Worm (Caenorhabditis elegans) whole organism, late embryonic: ENCODE data around the gene myo-2.

ENCODE experiments used
- C38D4.7 ChIP-seq: fragments of 200-800 bp; sonication (Bioruptor generic); optimal IDR thresholded peaks from 2 replicates; lab custom pipeline; 2018; ENCODE audit warnings: mild to moderate bottlenecking, missing genetic modification characterization, moderate library complexity, missing compliant biosample characterization
- F13H6.1 ChIP-seq: sonication (generic microtip); optimal IDR thresholded peaks from 2 replicates; lab custom pipeline; 2016; ENCODE audit warnings: missing genetic modification characterization, missing compliant biosample characterization
- K09A11.1 ChIP-seq: sonication (generic microtip); optimal IDR thresholded peaks from 2 replicates; lab custom pipeline; 2017; ENCODE audit warnings: antibody characterized with exemption, mild to moderate bottlenecking, missing genetic modification characterization, missing compliant biosample characterization; ENCODE audit not compliant: insufficient read depth
- T23F11.4 ChIP-seq: fragments of 200-800 bp; sonication (Bioruptor generic); optimal IDR thresholded peaks from 2 replicates; lab custom pipeline; 2018; ENCODE audit warnings: mild to moderate bottlenecking, missing genetic modification characterization, missing compliant biosample characterization
- ahr-1 ChIP-seq: sonication (generic microtip); optimal IDR thresholded peaks from 2 replicates; lab custom pipeline; 2016; ENCODE audit warnings: missing genetic modification characterization, missing compliant biosample characterization
- ama-1 ChIP-seq: fragments of 150-350 bp; optimal IDR thresholded peaks from 2 replicates; lab custom pipeline; 2014
- ceh-14 ChIP-seq: sonication (generic microtip); optimal IDR thresholded peaks from 2 replicates; lab custom pipeline; 2016; ENCODE audit warnings: missing genotype, missing genetic modification characterization, missing compliant biosample characterization
- ceh-18 ChIP-seq: sonication (generic microtip); optimal IDR thresholded peaks from 2 replicates; lab custom pipeline; 2016; ENCODE audit warnings: missing genetic modification characterization, missing compliant biosample characterization
- ceh-24 ChIP-seq: sonication (generic microtip); optimal IDR thresholded peaks from 2 replicates; lab custom pipeline; 2016; ENCODE audit warnings: mild to moderate bottlenecking, missing genetic modification characterization, missing compliant biosample characterization
- ceh-34 ChIP-seq: sonication (generic microtip); optimal IDR thresholded peaks from 2 replicates; lab custom pipeline; 2016; ENCODE audit warnings: mild to moderate bottlenecking, missing genetic modification characterization, missing compliant biosample characterization
- ceh-45 ChIP-seq: fragments of 200-800 bp; sonication (Bioruptor generic); IDR thresholded peaks from 2 replicates; pipeline ENCODE4 v1.3.6; 2022; ENCODE audit warnings: missing genetic modification reagents, missing genetic modification characterization, missing compliant biosample characterization
- ceh-48 ChIP-seq: sonication (generic microtip); optimal IDR thresholded peaks from 2 replicates; lab custom pipeline; 2016; ENCODE audit warnings: missing genetic modification characterization, inconsistent platforms, missing compliant biosample characterization
- ceh-6 ChIP-seq: fragments of 200-800 bp; sonication (Bioruptor generic); optimal IDR thresholded peaks from 2 replicates; lab custom pipeline; 2018; ENCODE audit warnings: mild to moderate bottlenecking, missing genetic modification characterization, missing compliant biosample characterization
- ceh-9 ChIP-seq: sonication (generic microtip); optimal IDR thresholded peaks from 2 replicates; lab custom pipeline; 2016; ENCODE audit warnings: mild to moderate bottlenecking, missing genetic modification characterization, inconsistent platforms, missing compliant biosample characterization
- che-1 ChIP-seq: sonication (generic microtip); optimal IDR thresholded peaks from 2 replicates; lab custom pipeline; 2016; ENCODE audit warnings: mild to moderate bottlenecking, missing genetic modification characterization, missing compliant biosample characterization
- dve-1 ChIP-seq: sonication (generic microtip); optimal IDR thresholded peaks from 2 replicates; lab custom pipeline; 2017; ENCODE audit warnings: antibody characterized with exemption, mild to moderate bottlenecking, missing genetic modification characterization, missing compliant biosample characterization
- elt-2 ChIP-seq: sonication (generic microtip); optimal IDR thresholded peaks from 2 replicates; lab custom pipeline; 2016; ENCODE audit warnings: missing genetic modification reagents, missing genetic modification characterization, missing compliant biosample characterization
- elt-4 ChIP-seq: sonication (generic microtip); optimal IDR thresholded peaks from 2 replicates; lab custom pipeline; 2016; ENCODE audit warnings: missing genetic modification characterization, missing compliant biosample characterization
- fax-1 ChIP-seq: sonication (generic microtip); optimal IDR thresholded peaks from 2 replicates; lab custom pipeline; 2016; ENCODE audit warnings: missing genotype, missing genetic modification characterization, missing compliant biosample characterization
- fkh-6 ChIP-seq: sonication (generic microtip); optimal IDR thresholded peaks from 2 replicates; lab custom pipeline; 2016; ENCODE audit warnings: missing genetic modification characterization, missing compliant biosample characterization
- gmeb-2 ChIP-seq: sonication (generic microtip); optimal IDR thresholded peaks from 2 replicates; lab custom pipeline; 2016; ENCODE audit warnings: missing genetic modification characterization, inconsistent platforms, missing compliant biosample characterization
- hlh-30 ChIP-seq: sonication (generic microtip); optimal IDR thresholded peaks from 2 replicates; lab custom pipeline; 2017; ENCODE audit warnings: antibody characterized with exemption, missing genetic modification characterization, missing compliant biosample characterization; ENCODE audit not compliant: insufficient read depth
- hlh-6 ChIP-seq: sonication (generic microtip); optimal IDR thresholded peaks from 2 replicates; lab custom pipeline; 2016; ENCODE audit warnings: missing genotype, missing genetic modification characterization, missing compliant biosample characterization
- hlh-8 ChIP-seq: sonication (generic microtip); optimal IDR thresholded peaks from 2 replicates; lab custom pipeline; 2016; ENCODE audit warnings: missing genotype, missing genetic modification characterization, missing compliant biosample characterization
- lim-6 ChIP-seq: sonication (generic microtip); optimal IDR thresholded peaks from 2 replicates; lab custom pipeline; 2016; ENCODE audit warnings: missing genetic modification characterization, missing compliant biosample characterization
- lin-11 ChIP-seq: fragments of 200-800 bp; sonication (Bioruptor generic); optimal IDR thresholded peaks from 2 replicates; lab custom pipeline; 2018; ENCODE audit warnings: mild to moderate bottlenecking, missing genetic modification characterization, missing compliant biosample characterization
- mec-3 ChIP-seq: sonication (generic microtip); optimal IDR thresholded peaks from 2 replicates; lab custom pipeline; 2016; ENCODE audit warnings: borderline replicate concordance, missing genetic modification characterization, missing compliant biosample characterization
- nfya-1 ChIP-seq: sonication (generic microtip); optimal IDR thresholded peaks from 2 replicates; lab custom pipeline; 2017; ENCODE audit warnings: missing genetic modification characterization, mild to moderate bottlenecking, missing compliant biosample characterization, antibody characterized with exemption, moderate library complexity
- nhr-232 ChIP-seq: sonication (generic microtip); optimal IDR thresholded peaks from 2 replicates; lab custom pipeline; 2016; ENCODE audit warnings: missing genetic modification characterization, missing compliant biosample characterization
- pag-3 ChIP-seq: sonication (generic microtip); optimal IDR thresholded peaks from 2 replicates; lab custom pipeline; 2016; ENCODE audit warnings: missing compliant biosample characterization, missing genetic modification characterization, borderline replicate concordance
- pat-9 ChIP-seq: fragments of 200-800 bp; sonication (Bioruptor generic); optimal IDR thresholded peaks from 2 replicates; lab custom pipeline; 2018; ENCODE audit warnings: mild to moderate bottlenecking, missing genetic modification characterization, moderate library complexity, missing compliant biosample characterization
- pha-2 ChIP-seq: sonication (generic microtip); optimal IDR thresholded peaks from 2 replicates; lab custom pipeline; 2017; ENCODE audit warnings: mild to moderate bottlenecking, missing genetic modification characterization, missing compliant biosample characterization
- ref-2 ChIP-seq: sonication (generic microtip); optimal IDR thresholded peaks from 2 replicates; lab custom pipeline; 2016; ENCODE audit warnings: missing genetic modification characterization, missing compliant biosample characterization
- rnt-1 ChIP-seq: sonication (generic microtip); optimal IDR thresholded peaks from 2 replicates; lab custom pipeline; 2016; ENCODE audit warnings: missing genetic modification characterization, missing compliant biosample characterization
- sdc-2 ChIP-seq: sonication (generic microtip); optimal IDR thresholded peaks from 2 replicates; lab custom pipeline; 2016; ENCODE audit warnings: missing genotype, missing genetic modification characterization, missing compliant biosample characterization
- sox-2 ChIP-seq: fragments of 200-800 bp; sonication (Bioruptor generic); IDR thresholded peaks from 2 replicates; pipeline ENCODE4 v1.3.6; 2022; ENCODE audit warnings: missing genetic modification reagents, missing genetic modification characterization, missing compliant biosample characterization
- syd-9 ChIP-seq: sonication (generic microtip); optimal IDR thresholded peaks from 2 replicates; lab custom pipeline; 2016; ENCODE audit warnings: mild to moderate bottlenecking, missing genetic modification characterization, moderate library complexity, missing compliant biosample characterization
- tbx-2 ChIP-seq: sonication (generic microtip); optimal IDR thresholded peaks from 2 replicates; lab custom pipeline; 2016; ENCODE audit warnings: missing genetic modification characterization, missing compliant biosample characterization
- tbx-7 ChIP-seq: sonication (generic microtip); optimal IDR thresholded peaks from 2 replicates; lab custom pipeline; 2016; ENCODE audit warnings: missing genotype, missing genetic modification characterization, missing compliant biosample characterization
- ttx-3 ChIP-seq: sonication (generic microtip); optimal IDR thresholded peaks from 2 replicates; lab custom pipeline; 2016; ENCODE audit warnings: missing genetic modification reagents, missing genetic modification characterization, missing compliant biosample characterization
- unc-3 ChIP-seq, 2 experiments: fragments of 200-800 bp in 1 of 2; sonication (Bioruptor generic) in 1 of 2; sonication (generic microtip) in 1 of 2; conservative IDR thresholded peaks in 1 of 2; optimal IDR thresholded peaks in 1 of 2; 2 replicates each; pipeline versions ENCODE4 v1.3.6 to Lab custom; 2016 to 2022; ENCODE audit warnings: missing compliant biosample characterization in 2 of 2, missing genetic modification characterization in 2 of 2, missing genetic modification reagents in 1 of 2
- unc-55 ChIP-seq: sonication (generic microtip); optimal IDR thresholded peaks from 2 replicates; lab custom pipeline; 2017; ENCODE audit warnings: missing biosample characterization, missing genetic modification reagents, missing genetic modification characterization
- unc-86 ChIP-seq: sonication (generic microtip); optimal IDR thresholded peaks from 2 replicates; lab custom pipeline; 2016; ENCODE audit warnings: missing genetic modification characterization, missing compliant biosample characterization
- zip-5 ChIP-seq: sonication (generic microtip); optimal IDR thresholded peaks from 2 replicates; lab custom pipeline; 2016; ENCODE audit warnings: missing genetic modification characterization, missing compliant biosample characterization

Gene myo-2

DNA sequence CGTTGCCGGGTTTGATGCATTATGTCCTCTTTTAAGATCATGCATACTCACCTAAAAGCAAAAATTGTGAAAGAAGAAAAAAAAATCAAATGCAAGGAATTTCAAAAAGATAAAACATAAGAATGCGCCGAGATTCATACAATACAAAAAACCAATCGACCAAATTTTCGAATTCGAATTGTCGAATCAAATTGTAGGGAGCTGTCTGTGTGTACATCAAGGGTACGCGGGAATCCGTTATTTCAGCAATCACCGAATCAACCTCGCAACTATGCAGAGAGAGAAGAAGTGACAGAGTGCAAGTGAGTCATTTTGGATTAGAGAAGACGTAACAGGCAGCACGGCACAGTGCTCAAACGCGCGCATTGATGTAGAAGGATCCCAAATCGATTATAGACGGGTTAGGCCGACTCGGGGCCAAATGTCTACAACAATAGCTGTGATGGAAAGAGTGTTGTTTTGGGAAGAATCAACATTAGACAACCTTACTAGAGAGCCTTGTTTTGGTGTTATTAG lies 35.5 kb downstream of the myo-2 start, which contains the start of gene sdz-19:
TSS of gene sdz-19 (minus strand) at position 51 of the 516 bp plus-strand sequence.
- TF ChIP-seq ttx-3 (tag; lab: Kevin White, UChicago) (no peak), gmeb-2 (tag; lab: Kevin White, UChicago) (no peak), elt-4 (tag; lab: Kevin White, UChicago) (no peak), ceh-6 (GFP tag; lab: Kevin White, UChicago) (no peak)
- TF ChIP-seq, all 69 proteins: peak for 0

DNA sequence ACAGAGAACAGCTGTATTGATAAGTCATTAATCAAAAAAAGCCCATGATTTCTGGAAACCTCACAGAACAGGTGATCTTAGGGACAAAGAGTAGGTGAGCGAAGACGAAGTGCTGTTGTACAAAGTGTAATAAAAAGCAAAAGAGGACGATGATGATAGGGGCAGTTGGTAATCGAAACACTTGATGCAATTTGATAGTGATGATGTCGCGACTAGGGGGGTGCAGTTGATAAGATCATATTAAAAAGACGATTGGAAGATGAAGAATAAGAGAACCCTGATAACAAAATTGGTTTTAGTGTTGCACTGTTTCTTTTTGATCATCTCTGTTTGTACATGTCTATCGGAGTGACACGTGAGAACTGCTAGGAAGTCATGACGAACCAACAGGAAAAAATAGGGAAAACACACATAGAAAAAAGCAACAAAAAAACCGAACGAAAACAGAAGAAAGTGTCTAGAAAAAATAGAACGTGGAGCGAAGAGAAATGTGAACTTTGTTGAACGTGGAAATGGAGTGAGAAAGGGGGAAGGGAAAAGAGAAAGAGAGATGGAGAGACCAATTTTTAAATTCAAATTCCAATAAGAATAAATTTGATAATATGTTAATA lies 41.6 kb downstream of the myo-2 start:
- TF ChIP-seq T23F11.4 (GFP tag; lab: Kevin White, UChicago): no peak
- TF ChIP-seq hlh-8 (tag; lab: Kevin White, UChicago): no peak
- TF ChIP-seq lin-11 (tag; lab: Kevin White, UChicago): no peak
- TF ChIP-seq sox-2 (GFP tag; lab: Robert Waterston, UW): no peak
- TF ChIP-seq ceh-18 (tag; lab: Kevin White, UChicago): peak; percentile 72
- no peak for TF ChIP-seq unc-86
- peak; percentile 95 for TF ChIP-seq elt-2 (tag; lab: Kevin White, UChicago)
- no peak for TF ChIP-seq ceh-45 (GFP tag; lab: Robert Waterston, UW)
- no peak for TF ChIP-seq mec-3 (tag; lab: Kevin White, UChicago)
- peak; percentile 53 for TF ChIP-seq rnt-1 (tag; lab: Kevin White, UChicago)
- peak; percentile 53 for TF ChIP-seq unc-55 (GFP tag; lab: Kevin White, UChicago)
- TF ChIP-seq, all 69 proteins: peak for 4

DNA sequence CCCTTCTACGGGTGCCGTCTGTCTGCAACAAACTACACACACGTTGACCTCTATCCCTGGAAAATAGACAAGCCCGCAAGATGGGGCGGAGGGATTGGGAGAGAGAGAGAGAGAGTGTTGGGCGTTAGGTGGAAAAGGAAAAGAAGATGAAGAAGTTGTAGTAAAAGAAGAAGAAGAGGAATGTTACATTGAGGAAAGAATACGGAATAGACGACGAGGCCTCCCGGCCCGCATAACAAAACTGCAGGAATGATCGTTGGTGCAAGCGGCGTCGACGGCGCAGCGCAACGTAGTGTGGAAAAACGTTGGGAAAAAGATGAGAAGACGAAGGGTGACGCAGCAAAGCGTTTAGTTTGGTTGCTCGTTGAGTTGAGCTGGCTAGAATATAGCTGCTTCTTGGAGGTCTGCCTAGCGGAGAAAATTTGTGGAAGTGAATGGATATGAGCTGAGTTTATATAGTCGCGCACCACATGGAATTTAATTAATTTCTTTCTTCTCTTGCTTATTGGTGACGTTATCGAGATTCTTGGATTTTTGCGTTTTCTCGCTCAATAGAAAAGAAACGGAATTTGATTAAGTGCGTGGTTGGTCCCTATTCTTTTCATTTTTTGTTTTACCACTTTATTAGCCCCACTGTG lies 42.4 kb downstream of the myo-2 start:
- TF ChIP-seq syd-9 (tag; lab: Kevin White, UChicago) (no peak), che-1 (tag; lab: Kevin White, UChicago) (peak; percentile 1), tbx-2 (tag; lab: Kevin White, UChicago) (peak; percentile 77), zip-5 (tag; lab: Kevin White, UChicago) (no peak), ama-1 (no peak), ceh-9 (no peak), sdc-2 (tag; lab: Kevin White, UChicago) (no peak), ceh-6 (GFP tag; lab: Kevin White, UChicago) (no peak), tbx-7 (no peak), F13H6.1 (tag; lab: Kevin White, UChicago) (peak; percentile 51), fax-1 (tag; lab: Kevin White, UChicago) (no peak), rnt-1 (tag; lab: Kevin White, UChicago) (peak; percentile 70), unc-3 (GFP tag; conservative IDR thresholded peaks at IDR 0.05; lab: Robert Waterston, UW) (no peak), unc-3 (tag; optimal IDR thresholded peaks at IDR 0.05; lab: Kevin White, UChicago) (no peak), pag-3 (tag; lab: Kevin White, UChicago) (no peak), lin-11 (tag; lab: Kevin White, UChicago) (no peak), ceh-14 (peak; percentile 73), ceh-45 (GFP tag; lab: Robert Waterston, UW) (no peak), C38D4.7 (peak; percentile 23), dve-1 (tag; lab: Kevin White, UChicago) (no peak), ceh-18 (tag; lab: Kevin White, UChicago) (peak; percentile 84), unc-86 (no peak), nfya-1 (tag; lab: Kevin White, UChicago) (peak; percentile 65), hlh-30 (no peak), ceh-24 (tag; lab: Kevin White, UChicago) (no peak), ceh-34 (peak; percentile 37), fkh-6 (tag; lab: Kevin White, UChicago) (no peak), pat-9 (tag; lab: Kevin White, UChicago) (no peak), nhr-232 (no peak), hlh-6 (no peak), unc-55 (GFP tag; lab: Kevin White, UChicago) (peak; percentile 45), K09A11.1 (tag; lab: Kevin White, UChicago) (no peak), pha-2 (tag; lab: Kevin White, UChicago) (no peak), lim-6 (tag; lab: Kevin White, UChicago) (no peak), gmeb-2 (tag; lab: Kevin White, UChicago) (no peak), ref-2 (no peak), ceh-48 (tag; lab: Kevin White, UChicago) (no peak), ahr-1 (no peak)
